Worm (Caenorhabditis elegans) whole organism, L4 larva: ENCODE measurements around the gene srh-248.

ENCODE experiments used
- R02D3.7 ChIP-seq: fragments of 150-350 bp; sonication (generic microtip); optimal IDR thresholded peaks from 3 replicates; lab custom pipeline; 2014; ENCODE audit warnings: missing biosample characterization, missing genetic modification characterization
- ama-1 ChIP-seq: fragments of 150-350 bp; optimal IDR thresholded peaks from 2 replicates; lab custom pipeline; 2014; ENCODE audit warnings: inconsistent platforms, mixed read lengths
- ces-1 ChIP-seq: fragments of 150-350 bp; sonication (generic microtip); optimal IDR thresholded peaks from 4 replicates; lab custom pipeline; 2014; ENCODE audit warnings: missing biosample characterization, missing genetic modification reagents, missing genetic modification characterization
- egl-27 ChIP-seq: sonication (generic microtip); optimal IDR thresholded peaks from 3 replicates; lab custom pipeline; 2017; ENCODE audit warnings: missing biosample characterization, missing genetic modification reagents, missing genetic modification characterization
- lir-3 ChIP-seq: sonication (generic microtip); optimal IDR thresholded peaks from 2 replicates; lab custom pipeline; 2016; ENCODE audit warnings: mild to moderate bottlenecking, missing genetic modification characterization, missing compliant biosample characterization
- lsy-2 ChIP-seq, 2 experiments: fragments of 150-350 bp in 1 of 2; sonication (generic microtip) in 1 of 2; optimal IDR thresholded peaks; 2 replicates each; lab custom pipeline; 2014 to 2017; ENCODE audit warnings: missing biosample characterization in 2 of 2, missing genetic modification characterization in 2 of 2
- nhr-10 ChIP-seq: fragments of 150-350 bp; optimal IDR thresholded peaks from 2 replicates; lab custom pipeline; 2014; ENCODE audit warnings: missing biosample characterization, missing genetic modification characterization
- nhr-76 ChIP-seq: fragments of 150-350 bp; optimal IDR thresholded peaks from 2 replicates; lab custom pipeline; 2014; ENCODE audit warnings: missing biosample characterization, missing genetic modification characterization
- pqm-1 ChIP-seq: sonication (generic microtip); optimal IDR thresholded peaks from 2 replicates; lab custom pipeline; 2017; ENCODE audit warnings: missing biosample characterization, missing genetic modification characterization
- unc-39 ChIP-seq: sonication (generic microtip); optimal IDR thresholded peaks from 2 replicates; lab custom pipeline; 2017; ENCODE audit warnings: missing biosample characterization, missing genetic modification characterization
- unc-62 ChIP-seq, 3 experiments: fragments of 150-350 bp in 1 of 3; sonication (generic microtip); optimal IDR thresholded peaks in 2 of 3; peaks in 1 of 3; 1 replicate in 1 of 3; 2 replicates in 2 of 3; lab custom pipeline; 2014 to 2017; ENCODE audit warnings: missing biosample characterization in 3 of 3, missing genetic modification characterization in 3 of 3, missing genetic modification reagents in 3 of 3, missing genotype in 1 of 3
- ztf-11 ChIP-seq: fragments of 150-350 bp; optimal IDR thresholded peaks from 2 replicates; lab custom pipeline; 2014; ENCODE audit warnings: missing biosample characterization, missing genetic modification characterization

- TF ChIP-seq nhr-10 (tag; lab: Kevin White, UChicago) = no peak
- TF ChIP-seq unc-39 (tag; lab: Kevin White, UChicago) = no peak
- TF ChIP-seq ztf-11 (tag; lab: Kevin White, UChicago) = no peak
- no peak for TF ChIP-seq lir-3
- no peak for TF ChIP-seq nhr-76 (tag; lab: Kevin White, UChicago)
- no peak for TF ChIP-seq ama-1 (lab: Kevin White, UChicago)
- TF ChIP-seq unc-62 (GFP tag; optimal IDR thresholded peaks at IDR 0.05 in 1 of 2; lab: Kevin White, UChicago) = no peak
- TF ChIP-seq unc-62 (tag; optimal IDR thresholded peaks at IDR 0.05; lab: Kevin White, UChicago) = no peak
- TF ChIP-seq lsy-2 (tag; optimal IDR thresholded peaks at IDR 0.05; lab: Kevin White, UChicago) = no peak
- no peak for TF ChIP-seq R02D3.7 (tag; lab: Kevin White, UChicago)
- no peak for TF ChIP-seq ces-1 (GFP tag; lab: Kevin White, UChicago)
- no peak for TF ChIP-seq egl-27 (tag; lab: Kevin White, UChicago)
- TF ChIP-seq pqm-1 = no peak
Measured at ce11 chrV:2993816-2994215, 38.6 kb upstream of the srh-248 start, which contains the start of gene srw-115.
